Fruit fly (Drosophila melanogaster) whole organism: Measurements from ENCODE around the gene CG8509.
"Not testable (repeated sequence)": the region's sequence is repeated elsewhere in the genome, so short reads cannot be mapped to it uniquely, and the experiment has no call there.

ENCODE experiments used
- CG8478 ChIP-seq: fragments of >200 bp; optimal IDR thresholded peaks from 2 replicates; lab custom pipeline; 2018; ENCODE audit warnings: inconsistent platforms
- Dll ChIP-seq: fragments of >200 bp; optimal IDR thresholded peaks from 2 replicates; lab custom pipeline; 2017
- EcR ChIP-seq, 2 experiments: fragments of >200 bp; optimal IDR thresholded peaks; 2 replicates each; lab custom pipeline; 2017; ENCODE audit warnings: missing biosample characterization in 2 of 2, missing genetic modification characterization in 2 of 2, missing genetic modification reagents in 2 of 2
- pan ChIP-seq: fragments of >200 bp; optimal IDR thresholded peaks from 2 replicates; lab custom pipeline; 2017
- psq ChIP-seq: fragments of >200 bp; optimal IDR thresholded peaks from 2 replicates; lab custom pipeline; 2017
- usp ChIP-seq: fragments of >200 bp; optimal IDR thresholded peaks from 2 replicates; lab custom pipeline; 2017; ENCODE audit warnings: missing biosample characterization, missing genetic modification characterization, mixed read lengths

The CG8509 gene

dm6 chrX:15786242-15786641, 23.1 kb upstream of the CG8509 start:
- no peak for TF ChIP-seq psq (lab: Kevin White, UChicago)
- TF ChIP-seq Dll = no peak
- TF ChIP-seq CG8478 (lab: Kevin White, UChicago) = no peak
- TF ChIP-seq usp (GFP tag; lab: Kevin White, UChicago) = no peak
- no peak for TF ChIP-seq EcR (GFP tag; optimal IDR thresholded peaks at IDR 0.05; lab: Kevin White, UChicago)

DNA sequence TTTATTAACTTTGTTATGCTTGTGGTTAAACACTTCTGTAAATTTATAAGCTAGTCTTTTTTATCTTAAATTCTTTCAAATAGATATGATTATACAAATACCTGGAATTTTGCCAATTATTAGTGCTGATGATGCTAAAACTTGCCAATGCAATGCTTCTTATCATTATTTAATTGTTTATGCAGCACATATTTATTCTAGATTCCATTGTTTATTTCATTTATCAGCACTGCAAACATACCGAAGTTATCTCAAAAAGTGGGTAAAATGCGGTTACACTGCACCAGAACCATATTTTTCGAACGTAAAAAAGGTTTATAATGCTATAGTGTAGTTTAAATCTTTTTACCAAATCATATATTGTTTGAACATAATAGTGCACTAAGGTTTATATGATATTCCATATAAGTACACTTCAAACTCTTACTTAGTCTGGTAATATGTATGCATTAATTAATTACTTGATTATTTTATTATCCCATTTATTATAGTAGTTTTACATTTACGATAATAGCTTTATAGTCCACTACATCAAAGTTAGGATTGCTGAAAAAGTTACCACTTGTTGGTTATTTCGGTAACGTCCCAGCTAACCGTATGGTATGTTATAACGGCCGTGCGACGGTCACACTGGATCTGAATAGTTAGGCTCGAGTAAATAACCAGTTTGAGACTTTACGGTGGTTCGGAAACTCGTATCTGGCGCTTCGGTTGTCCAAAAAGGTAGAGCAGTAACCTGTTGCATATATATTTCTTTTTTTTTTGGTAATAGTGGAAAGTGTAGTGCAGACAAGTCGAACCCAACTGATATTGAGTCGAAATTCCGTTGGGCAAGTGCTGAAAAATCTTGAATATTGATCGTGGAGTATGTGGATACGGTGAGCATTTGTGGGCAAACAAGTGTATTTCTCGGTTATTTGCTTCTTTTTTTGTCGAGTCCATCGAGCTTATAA, 20.8 kb upstream of the CG8509 start, which contains the start of gene Rhp:
Gene Rhp (plus strand): TSS at position 663 of the 953 bp plus-strand sequence.
- TF ChIP-seq CG8478 (lab: Kevin White, UChicago) (no peak), EcR (GFP tag; optimal IDR thresholded peaks at IDR 0.05; lab: Kevin White, UChicago) (no peak), pan (lab: Kevin White, UChicago) (no peak), usp (GFP tag; lab: Kevin White, UChicago) (no peak), Dll (no peak), psq (lab: Kevin White, UChicago) (no peak)

- TF ChIP-seq pan (lab: Kevin White, UChicago); CG8478 (lab: Kevin White, UChicago); usp (GFP tag; lab: Kevin White, UChicago): not testable (repeated sequence)
Observed at dm6 chrX:15795951-15796443, 13.4 kb upstream of the CG8509 start, which contains the start of gene sordd1. sordd1 (minus strand) TSS chrX:15796028.

- not testable (repeated sequence) for TF ChIP-seq psq (lab: Kevin White, UChicago); Dll; CG8478 (lab: Kevin White, UChicago)
Observed at dm6 chrX:15799085-15799557, 10.2 kb upstream of the CG8509 start, which contains the start of the genes sordd2 and CG15602. sordd2 (minus strand) TSS chrX:15799162. CG15602 (plus strand) TSS chrX:15799426.

DNA sequence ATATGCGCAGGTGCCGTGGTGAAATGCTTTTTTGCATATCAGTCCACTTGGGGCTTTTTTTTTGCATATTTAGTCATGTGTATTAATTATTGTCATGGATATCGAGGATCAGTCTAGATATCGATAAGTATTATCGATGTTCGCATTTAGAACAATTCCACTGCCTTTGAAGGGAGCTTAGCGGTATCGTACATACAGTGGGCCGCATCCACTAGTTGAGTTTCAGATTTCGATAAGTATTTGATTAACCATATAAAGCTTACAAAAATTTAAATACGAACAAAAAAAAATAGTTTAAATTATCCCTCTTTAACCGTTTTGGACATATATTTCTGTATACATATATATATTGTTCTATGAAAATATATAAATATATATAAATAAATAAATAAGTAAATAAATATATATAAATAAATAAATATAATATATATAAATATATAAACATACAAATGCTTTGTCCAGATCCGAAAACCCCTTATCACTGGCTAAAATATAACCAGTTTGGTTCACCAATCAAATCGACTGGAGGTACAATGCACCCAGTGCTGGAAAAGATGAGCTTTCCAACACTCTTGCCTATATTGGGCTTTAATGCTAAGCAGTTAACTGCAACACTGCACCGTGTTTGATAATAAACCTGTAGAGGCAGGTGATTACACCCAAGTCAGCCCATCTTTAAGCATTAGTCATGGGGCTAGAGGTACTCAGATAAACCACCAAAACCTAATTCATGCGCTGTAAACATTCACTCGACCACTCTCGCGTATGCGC, 6.3 kb upstream of the CG8509 start:
- TF ChIP-seq EcR (GFP tag; optimal IDR thresholded peaks at IDR 0.05; lab: Kevin White, UChicago) = no peak
- no peak for TF ChIP-seq pan (lab: Kevin White, UChicago)
- TF ChIP-seq Dll = no peak
- TF ChIP-seq psq (lab: Kevin White, UChicago) = no peak
- no peak for TF ChIP-seq CG8478 (lab: Kevin White, UChicago)
- no peak for TF ChIP-seq usp (GFP tag; lab: Kevin White, UChicago)

DNA sequence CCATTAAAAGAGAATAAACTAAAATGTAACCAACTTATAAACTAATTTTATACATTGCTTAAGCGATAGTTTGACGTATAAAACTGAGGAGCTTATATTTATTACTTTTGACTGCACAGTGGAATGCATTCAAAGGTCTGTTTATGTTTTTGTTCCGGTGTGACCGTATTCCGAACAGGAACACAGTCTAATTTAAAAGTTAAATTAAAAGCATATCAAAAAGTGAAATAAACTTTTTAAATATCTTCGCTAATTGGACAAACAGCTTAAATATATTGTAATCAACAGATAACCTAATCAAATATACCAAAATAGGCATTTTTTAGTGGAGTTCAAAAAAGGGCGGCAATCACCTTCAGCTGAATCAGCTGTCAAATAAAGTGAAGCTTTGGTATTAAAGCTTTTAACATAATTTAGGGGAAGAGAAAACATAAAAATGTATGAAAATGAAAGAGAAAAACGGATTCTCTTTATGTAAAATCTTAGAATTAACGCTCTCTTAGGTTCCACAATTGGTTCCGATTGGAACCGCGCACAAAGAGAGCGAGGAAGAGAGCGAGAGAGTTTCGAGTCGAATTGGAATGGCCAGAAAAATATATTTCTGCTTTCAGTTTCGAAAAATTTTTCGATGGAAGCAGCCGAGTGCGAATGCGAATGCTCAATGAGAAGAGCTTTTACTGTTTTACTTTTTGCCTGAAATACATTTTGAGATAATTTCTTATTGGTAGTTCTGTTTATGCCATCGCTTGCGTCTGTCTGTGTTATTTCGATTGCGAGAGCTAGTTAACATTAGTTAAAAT, 5.4 kb upstream of the CG8509 start, which contains the start of the genes PGRP-LE and sd:
Gene PGRP-LE (minus strand): TSS at position 117 of the 800 bp plus-strand sequence.
Gene sd (plus strand): TSS at position 607 of the 800 bp plus-strand sequence.
- TF ChIP-seq pan (lab: Kevin White, UChicago) (no peak), CG8478 (lab: Kevin White, UChicago) (no peak), Dll (no peak), psq (lab: Kevin White, UChicago) (no peak), EcR (GFP tag; optimal IDR thresholded peaks at IDR 0.05; lab: Kevin White, UChicago) (no peak)

DNA sequence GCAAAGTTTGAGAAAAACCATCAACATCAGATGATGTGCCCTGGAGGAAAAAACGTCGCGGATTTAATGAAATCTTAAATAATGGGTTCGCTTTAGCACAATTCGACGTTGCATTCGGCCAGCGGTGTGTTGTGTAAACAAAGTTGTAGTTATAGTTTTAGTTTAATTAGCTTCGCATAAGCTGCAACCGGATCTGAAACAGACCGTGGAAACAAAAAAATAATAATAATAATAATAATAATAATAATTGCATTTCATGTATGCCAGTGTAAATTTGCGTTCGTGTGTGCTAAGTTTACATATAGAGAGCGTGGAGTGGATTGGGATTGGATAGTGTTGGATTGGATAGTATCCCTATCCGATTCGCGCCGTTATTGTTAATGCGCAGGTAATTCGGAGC, 4.6 kb upstream of the CG8509 start:
- no peak for TF ChIP-seq EcR (GFP tag; optimal IDR thresholded peaks at IDR 0.05; lab: Kevin White, UChicago)
- TF ChIP-seq Dll = no peak
- no peak for TF ChIP-seq pan (lab: Kevin White, UChicago)
- TF ChIP-seq CG8478 (lab: Kevin White, UChicago) = no peak
- TF ChIP-seq usp (GFP tag; lab: Kevin White, UChicago) = no peak
- no peak for TF ChIP-seq psq (lab: Kevin White, UChicago)

dm6 chrX:15805523-15805922, 3.8 kb upstream of the CG8509 start:
- no peak for TF ChIP-seq usp (GFP tag; lab: Kevin White, UChicago)
- no peak for TF ChIP-seq CG8478 (lab: Kevin White, UChicago)
- TF ChIP-seq pan (lab: Kevin White, UChicago) = no peak
- TF ChIP-seq psq (lab: Kevin White, UChicago) = no peak
- no peak for TF ChIP-seq EcR (GFP tag; optimal IDR thresholded peaks at IDR 0.05; lab: Kevin White, UChicago)
- TF ChIP-seq Dll = no peak

dm6 chrX:15807915-15808314, 1.4 kb upstream of the CG8509 start:
- no peak for TF ChIP-seq pan (lab: Kevin White, UChicago)
- no peak for TF ChIP-seq Dll
- TF ChIP-seq usp (GFP tag; lab: Kevin White, UChicago) = no peak
- no peak for TF ChIP-seq EcR (GFP tag; optimal IDR thresholded peaks at IDR 0.05; lab: Kevin White, UChicago)
- TF ChIP-seq CG8478 (lab: Kevin White, UChicago) = no peak
- TF ChIP-seq psq (lab: Kevin White, UChicago) = no peak
